Fruit fly (Drosophila melanogaster) whole organism, pupa: ENCODE data around the gene CG5787.

Source experiments
- CG10348 ChIP-seq: fragments of 200-800 bp; sonication (Bioruptor generic); IDR thresholded peaks from 2 replicates; pipeline ENCODE4 v1.3.6; 2022; ENCODE audit warnings: missing biosample characterization, missing genetic modification characterization
- CG14655 ChIP-seq: fragments of 200-800 bp; sonication (Bioruptor generic); optimal IDR thresholded peaks from 3 replicates; lab custom pipeline; 2017; ENCODE audit warnings: mild to moderate bottlenecking, missing biosample characterization, missing genetic modification reagents, missing genetic modification characterization
- CG15710 ChIP-seq: fragments of 200-800 bp; sonication (Bioruptor generic); optimal IDR thresholded peaks from 2 replicates; lab custom pipeline; 2018; ENCODE audit warnings: missing biosample characterization, mild to moderate bottlenecking, missing genetic modification characterization, moderate library complexity
- CG32121 ChIP-seq: fragments of 200-800 bp; sonication (Bioruptor generic); IDR thresholded peaks from 2 replicates; pipeline ENCODE4 v1.3.6; 2022; ENCODE audit warnings: missing biosample characterization, missing genetic modification characterization
- CG4496 ChIP-seq: fragments of 200-800 bp; sonication (Bioruptor generic); IDR thresholded peaks from 3 replicates; pipeline ENCODE4 v1.3.6; 2022; ENCODE audit warnings: missing biosample characterization, missing genetic modification characterization
- CG8159 ChIP-seq: fragments of 200-800 bp; sonication (Bioruptor generic); optimal IDR thresholded peaks from 3 replicates; lab custom pipeline; 2018; ENCODE audit warnings: missing biosample characterization, mild to moderate bottlenecking, missing genetic modification characterization, moderate library complexity
- CG9948 ChIP-seq: fragments of 200-800 bp; sonication (Bioruptor generic); optimal IDR thresholded peaks from 2 replicates; lab custom pipeline; 2018; ENCODE audit warnings: missing biosample characterization, mild to moderate bottlenecking, missing genetic modification characterization, moderate library complexity
- D1 ChIP-seq: fragments of 200-800 bp; sonication (Bioruptor generic); optimal IDR thresholded peaks from 2 replicates; lab custom pipeline; 2018; ENCODE audit warnings: missing biosample characterization, mild to moderate bottlenecking, missing genetic modification characterization, moderate library complexity

DNA sequence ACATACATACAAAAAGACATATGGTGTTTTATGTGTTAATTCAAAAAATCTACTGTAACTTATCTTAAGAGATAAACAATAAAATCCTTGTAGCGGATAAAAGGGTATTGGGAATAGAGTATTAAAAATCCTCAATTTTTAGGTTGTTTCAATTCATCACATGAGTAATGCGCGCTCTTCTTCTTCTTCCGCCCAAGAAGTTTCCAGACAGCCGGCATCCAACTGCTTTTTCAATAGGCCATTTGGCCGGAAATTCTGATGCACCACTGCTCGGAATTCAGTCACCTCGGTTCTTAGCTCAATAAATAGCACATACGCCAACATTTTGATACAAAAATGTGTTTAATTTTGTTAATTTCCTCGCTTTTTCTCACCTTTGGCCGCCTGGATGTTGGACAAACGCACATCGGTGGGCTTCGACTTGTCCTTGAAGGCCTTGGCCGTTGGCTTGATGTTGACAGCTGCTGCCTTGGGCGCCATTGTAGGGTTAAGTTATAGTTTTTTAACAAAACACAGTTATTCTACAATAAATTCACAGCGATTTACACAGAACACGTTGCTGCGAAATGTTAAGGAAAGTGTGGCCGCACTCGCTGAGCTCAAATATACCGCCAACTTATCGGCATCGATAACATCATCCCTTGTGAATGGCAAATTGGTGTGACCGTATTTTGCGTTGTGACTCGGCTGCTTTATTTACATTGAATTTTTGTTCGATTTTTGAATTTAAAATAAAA is 20.2 kb downstream of the CG5787 start, which contains the start of the genes CCT4 and CG6153:
- TF ChIP-seq D1 (no peak), CG10348 (no peak), CG8159 (tag; lab: Kevin White, UChicago) (no peak), CG4496 (GFP tag; lab: Robert Waterston, UW) (no peak), CG15710 (tag; lab: Kevin White, UChicago) (no peak), CG14655 (no peak), CG32121 (GFP tag; lab: Robert Waterston, UW) (no peak), CG9948 (tag; lab: Kevin White, UChicago) (no peak)
